Fruit fly (Drosophila melanogaster) whole organism, embryonic: ENCODE measurements around the gene Tango5.

Source experiments
- Bgb ChIP-seq: fragments of 200-800 bp; sonication (Bioruptor generic); IDR thresholded peaks from 2 replicates; pipeline ENCODE4 v1.3.6; 2022; ENCODE audit warnings: missing biosample characterization, missing genetic modification characterization; ENCODE audit not compliant: partially characterized antibody
- BtbVII ChIP-seq: fragments of 200-800 bp; sonication (Bioruptor generic); optimal IDR thresholded peaks from 3 replicates; lab custom pipeline; 2017; ENCODE audit warnings: missing biosample characterization, mild to moderate bottlenecking, missing genetic modification characterization
- CG1024 ChIP-seq: fragments of 200-800 bp; sonication (Bioruptor generic); IDR thresholded peaks from 2 replicates; pipeline ENCODE4 v1.3.6; 2022; ENCODE audit warnings: missing biosample characterization, missing genetic modification characterization
- CG10959 ChIP-seq: fragments of 200-800 bp; sonication (Bioruptor generic); IDR thresholded peaks from 2 replicates; pipeline ENCODE4 v1.3.6; 2022; ENCODE audit warnings: missing biosample characterization, missing genetic modification characterization
- CG11085 ChIP-seq: fragments of 200-800 bp; sonication (Bioruptor generic); IDR thresholded peaks from 2 replicates; pipeline ENCODE4 v1.3.6; 2022; ENCODE audit warnings: missing biosample characterization, missing genetic modification characterization
- CG11456 ChIP-seq: fragments of 200-800 bp; sonication (Bioruptor generic); IDR thresholded peaks from 3 replicates; pipeline ENCODE4 v1.3.6; 2022; ENCODE audit warnings: missing biosample characterization, missing genetic modification characterization
- CG13123 ChIP-seq: fragments of 200-800 bp; sonication (Bioruptor generic); optimal IDR thresholded peaks from 2 replicates; lab custom pipeline; 2016; ENCODE audit warnings: missing biosample characterization, missing genetic modification characterization
- CG13296 ChIP-seq: fragments of 200-800 bp; sonication (Bioruptor generic); optimal IDR thresholded peaks from 3 replicates; lab custom pipeline; 2018; ENCODE audit warnings: missing biosample characterization, mild to moderate bottlenecking, missing genetic modification characterization
- CG15601 ChIP-seq: fragments of 200-800 bp; sonication (Bioruptor generic); optimal IDR thresholded peaks from 3 replicates; lab custom pipeline; 2019; ENCODE audit warnings: missing biosample characterization, mild to moderate bottlenecking, missing genetic modification characterization, moderate library complexity
- CG1792 ChIP-seq: fragments of 200-800 bp; sonication (Bioruptor generic); optimal IDR thresholded peaks from 2 replicates; lab custom pipeline; 2016; ENCODE audit warnings: missing biosample characterization, missing genetic modification characterization
- CG18764 ChIP-seq: fragments of 200-800 bp; sonication (Bioruptor generic); optimal IDR thresholded peaks from 3 replicates; lab custom pipeline; 2016; ENCODE audit warnings: missing biosample characterization, missing genetic modification characterization
- CG2712 ChIP-seq: fragments of 200-800 bp; optimal IDR thresholded peaks from 3 replicates; lab custom pipeline; 2019; ENCODE audit warnings: missing biosample characterization, mild to moderate bottlenecking, missing genetic modification characterization, moderate library complexity
- CG3407 ChIP-seq: fragments of 200-800 bp; sonication (Bioruptor generic); optimal IDR thresholded peaks from 2 replicates; lab custom pipeline; 2018; ENCODE audit warnings: missing biosample characterization, mild to moderate bottlenecking, missing genetic modification characterization
- CG4404 ChIP-seq: fragments of 200-800 bp; sonication (Bioruptor generic); IDR thresholded peaks from 2 replicates; pipeline ENCODE4 v1.3.6; 2022; ENCODE audit warnings: missing biosample characterization, missing genetic modification characterization
- CG8944 ChIP-seq: fragments of 200-800 bp; sonication (Bioruptor generic); optimal IDR thresholded peaks from 3 replicates; lab custom pipeline; 2016; ENCODE audit warnings: missing biosample characterization, missing genetic modification characterization
- Dek ChIP-seq: fragments of 200-800 bp; sonication (Bioruptor generic); optimal IDR thresholded peaks from 3 replicates; lab custom pipeline; 2019; ENCODE audit warnings: missing biosample characterization, mild to moderate bottlenecking, missing genetic modification characterization, moderate library complexity
- Drgx ChIP-seq: fragments of 200-800 bp; sonication (Bioruptor generic); IDR thresholded peaks from 2 replicates; pipeline ENCODE4 v1.3.6; 2022; ENCODE audit warnings: missing biosample characterization, missing genetic modification characterization
- Hmr ChIP-seq: fragments of 200-800 bp; sonication (Bioruptor generic); optimal IDR thresholded peaks from 3 replicates; lab custom pipeline; 2017; ENCODE audit warnings: mild to moderate bottlenecking, missing biosample characterization, missing genetic modification reagents, missing genetic modification characterization
- Hr3 ChIP-seq: fragments of 200-800 bp; sonication (Bioruptor generic); optimal IDR thresholded peaks from 3 replicates; lab custom pipeline; 2016; ENCODE audit warnings: missing biosample characterization, missing genetic modification characterization
- Jarid2 ChIP-seq: fragments of 200-800 bp; sonication (Bioruptor generic); optimal IDR thresholded peaks from 3 replicates; lab custom pipeline; 2017; ENCODE audit warnings: mild to moderate bottlenecking, missing biosample characterization, missing genetic modification reagents, missing genetic modification characterization
- Meics ChIP-seq: fragments of 200-800 bp; sonication (Bioruptor generic); optimal IDR thresholded peaks from 2 replicates; lab custom pipeline; 2017; ENCODE audit warnings: missing biosample characterization, mild to moderate bottlenecking, missing genetic modification characterization
- Nf-YB ChIP-seq: fragments of 200-800 bp; sonication (Bioruptor generic); optimal IDR thresholded peaks from 3 replicates; lab custom pipeline; 2019; ENCODE audit warnings: missing biosample characterization, mild to moderate bottlenecking, missing genetic modification characterization, moderate library complexity
- NfI ChIP-seq: fragments of 200-800 bp; sonication (Bioruptor generic); optimal IDR thresholded peaks from 3 replicates; lab custom pipeline; 2018; ENCODE audit warnings: missing biosample characterization, mild to moderate bottlenecking, missing genetic modification characterization, moderate library complexity
- Optix ChIP-seq: fragments of 200-800 bp; sonication (Bioruptor generic); IDR thresholded peaks from 3 replicates; pipeline ENCODE4 v1.3.6; 2022; ENCODE audit warnings: missing biosample characterization, missing genetic modification characterization
- PHDP ChIP-seq: fragments of 200-800 bp; sonication (Bioruptor generic); optimal IDR thresholded peaks from 3 replicates; lab custom pipeline; 2018; ENCODE audit warnings: missing biosample characterization, mild to moderate bottlenecking, missing genetic modification characterization, moderate library complexity
- Scr ChIP-seq: fragments of 200-800 bp; sonication (Bioruptor generic); IDR thresholded peaks from 2 replicates; pipeline ENCODE4 v1.3.6; 2022; ENCODE audit warnings: missing biosample characterization, missing genetic modification characterization; ENCODE audit not compliant: partially characterized antibody
- Stat92E ChIP-seq, 3 experiments: fragments of >200 bp in 2 of 3; fragments of 200-800 bp in 1 of 3; sonication (Bioruptor generic) in 1 of 3; optimal IDR thresholded peaks; 2 replicates each; lab custom pipeline; 2017 to 2019; ENCODE audit warnings: missing biosample characterization in 3 of 3, missing genetic modification characterization in 3 of 3, mild to moderate bottlenecking in 1 of 3, moderate library complexity in 1 of 3
- Xrp1 ChIP-seq: fragments of 200-800 bp; sonication (Bioruptor generic); IDR thresholded peaks from 2 replicates; pipeline ENCODE4 v1.3.6; 2022; ENCODE audit warnings: missing biosample characterization, missing genetic modification characterization
- ara ChIP-seq: fragments of 200-800 bp; sonication (Bioruptor generic); IDR thresholded peaks from 2 replicates; pipeline ENCODE4 v1.3.6; 2022; ENCODE audit warnings: missing biosample characterization, missing genetic modification characterization
- chinmo ChIP-seq: fragments of 200-800 bp; sonication (Bioruptor generic); IDR thresholded peaks from 4 replicates; pipeline ENCODE4 v1.3.6; 2022; ENCODE audit warnings: missing biosample characterization, missing genetic modification characterization; ENCODE audit not compliant: partially characterized antibody
- corto ChIP-seq: fragments of 200-800 bp; sonication (Bioruptor generic); optimal IDR thresholded peaks from 2 replicates; lab custom pipeline; 2016; ENCODE audit warnings: missing biosample characterization, mild to moderate bottlenecking, missing genetic modification characterization, moderate library complexity
- croc ChIP-seq: fragments of 200-800 bp; sonication (Bioruptor generic); conservative IDR thresholded peaks from 3 replicates; pipeline ENCODE4 v1.3.6; 2022; ENCODE audit warnings: missing biosample characterization, missing genetic modification characterization
- crol ChIP-seq: fragments of 200-800 bp; sonication (Bioruptor generic); IDR thresholded peaks from 2 replicates; pipeline ENCODE4 v1.3.6; 2022; ENCODE audit warnings: missing biosample characterization, missing genetic modification characterization
- dan ChIP-seq: fragments of 200-800 bp; sonication (Bioruptor generic); IDR thresholded peaks from 2 replicates; pipeline ENCODE4 v1.3.6; 2022; ENCODE audit warnings: missing biosample characterization, missing genetic modification characterization
- eyg ChIP-seq: fragments of 200-800 bp; sonication (Bioruptor generic); optimal IDR thresholded peaks from 3 replicates; lab custom pipeline; 2016; ENCODE audit warnings: missing biosample characterization, missing genetic modification characterization
- fd102C ChIP-seq: fragments of 200-800 bp; sonication (Bioruptor generic); optimal IDR thresholded peaks from 2 replicates; lab custom pipeline; 2018; ENCODE audit warnings: missing biosample characterization, mild to moderate bottlenecking, missing genetic modification characterization, moderate library complexity
- fd96Cb ChIP-seq: fragments of 200-800 bp; sonication (Bioruptor generic); optimal IDR thresholded peaks from 2 replicates; lab custom pipeline; 2018; ENCODE audit warnings: missing biosample characterization, mild to moderate bottlenecking, missing genetic modification characterization, moderate library complexity
- gsb ChIP-seq: fragments of 200-800 bp; sonication (Bioruptor generic); IDR thresholded peaks from 2 replicates; pipeline ENCODE4 v1.3.6; 2022; ENCODE audit warnings: missing biosample characterization, missing genetic modification characterization
- hb ChIP-seq: fragments of 200-800 bp; sonication (Bioruptor generic); IDR thresholded peaks from 3 replicates; pipeline ENCODE4 v1.3.6; 2022; ENCODE audit warnings: missing biosample characterization, missing genetic modification characterization; ENCODE audit not compliant: partially characterized antibody
- insv ChIP-seq, 2 experiments: fragments of 200-800 bp; sonication (Bioruptor generic); optimal IDR thresholded peaks; 3 replicates each; lab custom pipeline; 2016 to 2018; ENCODE audit warnings: missing biosample characterization in 2 of 2, missing genetic modification characterization in 2 of 2
- jigr1 ChIP-seq: fragments of 200-800 bp; sonication (Bioruptor generic); IDR thresholded peaks from 3 replicates; pipeline ENCODE4 v1.3.6; 2022; ENCODE audit warnings: missing biosample characterization, missing genetic modification characterization
- lola ChIP-seq, 3 experiments: fragments of >200 bp in 2 of 3; fragments of 200-800 bp in 1 of 3; sonication (Bioruptor generic) in 1 of 3; optimal IDR thresholded peaks; 2 replicates each; lab custom pipeline; 2017 to 2019; ENCODE audit warnings: missing biosample characterization in 3 of 3, missing genetic modification characterization in 3 of 3, mild to moderate bottlenecking in 1 of 3, moderate library complexity in 1 of 3
- mld ChIP-seq: fragments of 200-800 bp; sonication (Bioruptor generic); IDR thresholded peaks from 3 replicates; pipeline ENCODE4 v1.3.6; 2022; ENCODE audit warnings: missing biosample characterization, missing genetic modification characterization; ENCODE audit not compliant: partially characterized antibody
- pb ChIP-seq: fragments of 200-800 bp; sonication (Bioruptor generic); optimal IDR thresholded peaks from 3 replicates; lab custom pipeline; 2016; ENCODE audit warnings: missing biosample characterization, missing genetic modification characterization
- psq ChIP-seq: fragments of 200-800 bp; sonication (Bioruptor generic); optimal IDR thresholded peaks from 2 replicates; lab custom pipeline; 2017; ENCODE audit warnings: missing biosample characterization, missing genetic modification characterization
- run ChIP-seq: fragments of 200-800 bp; sonication (Bioruptor generic); optimal IDR thresholded peaks from 3 replicates; lab custom pipeline; 2018; ENCODE audit warnings: missing biosample characterization, mild to moderate bottlenecking, missing genetic modification characterization
- schlank ChIP-seq: fragments of 200-800 bp; sonication (Bioruptor generic); optimal IDR thresholded peaks from 2 replicates; lab custom pipeline; 2018; ENCODE audit warnings: missing biosample characterization, mild to moderate bottlenecking, missing genetic modification characterization
- sim ChIP-seq: fragments of 200-800 bp; sonication (Bioruptor generic); IDR thresholded peaks from 2 replicates; pipeline ENCODE4 v1.3.6; 2022; ENCODE audit warnings: missing biosample characterization, missing genetic modification characterization
- wor ChIP-seq: fragments of 200-800 bp; sonication (Bioruptor generic); IDR thresholded peaks from 2 replicates; pipeline ENCODE4 v1.3.6; 2022; ENCODE audit warnings: missing biosample characterization, missing genetic modification characterization

The Tango5 gene

dm6 chrX:10767350-10768005 is 3.3 kb upstream of the Tango5 start (continued):
- TF ChIP-seq fd102C (no peak), run (no peak), Dek (peak; percentile 61), pb (GFP tag; lab: Kevin White, UChicago) (peak; percentile 60), corto (no peak), CG10959 (no peak), PHDP (peak; percentile 47), Drgx (GFP tag; lab: Robert Waterston, UW) (peak; percentile 77), CG1792 (peak; percentile 28), dan (GFP tag; lab: Robert Waterston, UW) (no peak), CG11456 (peak; percentile 69; the same call in 1 of the 3 replicates), wor (GFP tag; lab: Robert Waterston, UW) (no peak), CG4404 (GFP tag; lab: Robert Waterston, UW) (no peak), fd96Cb (peak; percentile 2), CG15601 (tag; lab: Kevin White, UChicago) (no peak), CG2712 (tag; lab: Kevin White, UChicago) (peak; percentile 48), schlank (tag; lab: Kevin White, UChicago) (peak; percentile 19), crol (GFP tag; lab: Robert Waterston, UW) (peak; percentile 94), chinmo (no peak), insv (GFP tag; optimal IDR thresholded peaks at IDR 0.05; lab: Kevin White, UChicago) (no peak), CG1024 (GFP tag; lab: Robert Waterston, UW) (peak; percentile 17; the same call in 1 of the 2 replicates), Optix (GFP tag; lab: Robert Waterston, UW) (peak; percentile 47; the same call in 2 of the 3 replicates), CG13123 (GFP tag; lab: Kevin White, UChicago) (no peak), sim (no peak), psq (GFP tag; lab: Kevin White, UChicago) (no peak), croc (no peak), Jarid2 (no peak), Hr3 (peak; percentile 53), eyg (GFP tag; lab: Kevin White, UChicago) (peak; percentile 48), NfI (GFP tag; lab: Kevin White, UChicago) (peak; percentile 66), CG11085 (GFP tag; lab: Robert Waterston, UW) (no peak), ara (GFP tag; lab: Robert Waterston, UW) (peak; percentile 48; the same call in 1 of the 2 replicates), jigr1 (GFP tag; lab: Robert Waterston, UW) (no peak), Meics (GFP tag; lab: Kevin White, UChicago) (peak; percentile 72), Stat92E (GFP tag; optimal IDR thresholded peaks at IDR 0.05; lab: Kevin White, UChicago) (peak in 1 of 3 experiments; percentile 83), gsb (GFP tag; lab: Robert Waterston, UW) (0 out of 2 replicates have a peak, but pooled peaks have one; percentile 13), lola (GFP tag; optimal IDR thresholded peaks at IDR 0.05; lab: Kevin White, UChicago) (peak in 2 of 3 experiments; percentile 6 to 75), Bgb (peak; percentile 29; the same call in 1 of the 2 replicates), Hmr (GFP tag; lab: Kevin White, UChicago) (peak; percentile 72), Xrp1 (GFP tag; lab: Robert Waterston, UW) (peak; percentile 66; the same call in 1 of the 2 replicates), BtbVII (GFP tag; lab: Kevin White, UChicago) (peak; percentile 56), CG8944 (peak; percentile 30), CG3407 (GFP tag; lab: Kevin White, UChicago) (no peak), mld (GFP tag; lab: Robert Waterston, UW) (no peak), CG13296 (GFP tag; lab: Kevin White, UChicago) (peak; percentile 45), CG18764 (GFP tag; lab: Kevin White, UChicago) (peak; percentile 17), Nf-YB (GFP tag; lab: Kevin White, UChicago) (peak; percentile 25), hb (no peak), Scr (GFP tag; lab: Robert Waterston, UW) (no peak)
